Worm (Caenorhabditis elegans): Measurements from ENCODE around the gene osm-10.

Gene osm-10

ce11 chrIII:7258931-7259330 is 15.9 kb downstream of the osm-10 start, which contains the start of gene B0361.4:
Gene B0361.4, plus strand, starts transcription at chrIII:7258991.
- TF ChIP-seq dao-5 (tag; optimal IDR thresholded peaks at IDR 0.05) = no peak
- TF ChIP-seq W03F9.2 (tag; optimal IDR thresholded peaks at IDR 0.05) = no peak
- no peak for TF ChIP-seq him-1 (tag; optimal IDR thresholded peaks at IDR 0.05)

- no peak for TF ChIP-seq W03F9.2 (tag; optimal IDR thresholded peaks at IDR 0.05)
- no peak for TF ChIP-seq him-1 (tag; optimal IDR thresholded peaks at IDR 0.05)
- TF ChIP-seq dao-5 (tag; optimal IDR thresholded peaks at IDR 0.05) = no peak
Observed at ce11 chrIII:7262592-7262991, 19.5 kb downstream of the osm-10 start.

- TF ChIP-seq dao-5 (tag; optimal IDR thresholded peaks at IDR 0.05) (no peak), him-1 (tag; optimal IDR thresholded peaks at IDR 0.05) (no peak), W03F9.2 (tag; optimal IDR thresholded peaks at IDR 0.05) (no peak)
Observed at ce11 chrIII:7263028-7263427, 19.9 kb downstream of the osm-10 start.

- TF ChIP-seq W03F9.2 (tag; optimal IDR thresholded peaks at IDR 0.05) (no peak), him-1 (tag; optimal IDR thresholded peaks at IDR 0.05) (no peak), dao-5 (tag; optimal IDR thresholded peaks at IDR 0.05) (no peak)
Observed at ce11 chrIII:7271083-7271482, 28.0 kb downstream of the osm-10 start.

- TF ChIP-seq dao-5 (tag; optimal IDR thresholded peaks at IDR 0.05) (no peak), him-1 (tag; optimal IDR thresholded peaks at IDR 0.05) (no peak), W03F9.2 (tag; optimal IDR thresholded peaks at IDR 0.05) (no peak)
Observed at ce11 chrIII:7272088-7272487, 29.0 kb downstream of the osm-10 start.

- TF ChIP-seq him-1 (tag; optimal IDR thresholded peaks at IDR 0.05) = no peak
Observed at ce11 chrIII:7272828-7273227, 29.7 kb downstream of the osm-10 start.

- TF ChIP-seq dao-5 (tag; optimal IDR thresholded peaks at IDR 0.05) (no peak), W03F9.2 (tag; optimal IDR thresholded peaks at IDR 0.05) (no peak), him-1 (tag; optimal IDR thresholded peaks at IDR 0.05) (no peak)
Observed at ce11 chrIII:7273718-7274117, 30.6 kb downstream of the osm-10 start.

- TF ChIP-seq dao-5 (tag; optimal IDR thresholded peaks at IDR 0.05) (no peak), W03F9.2 (tag; optimal IDR thresholded peaks at IDR 0.05) (no peak), him-1 (tag; optimal IDR thresholded peaks at IDR 0.05) (no peak)
Observed at ce11 chrIII:7275296-7275695, 32.2 kb downstream of the osm-10 start, which contains the start of gene psd-1. Gene psd-1, minus strand, starts transcription at chrIII:7275396.

- TF ChIP-seq W03F9.2 (tag; optimal IDR thresholded peaks at IDR 0.05) (peak; percentile 28), him-1 (tag; optimal IDR thresholded peaks at IDR 0.05) (no peak), dao-5 (tag; optimal IDR thresholded peaks at IDR 0.05) (no peak)
Observed at ce11 chrIII:7277228-7277627, 34.1 kb downstream of the osm-10 start, which contains the start of the genes spot-1 and B0361.11. Gene spot-1, minus strand, starts transcription at chrIII:7277274. Gene B0361.11, plus strand, starts transcription at chrIII:7277599.

- TF ChIP-seq dao-5 (tag; optimal IDR thresholded peaks at IDR 0.05) = peak; percentile 42
- no peak for TF ChIP-seq him-1 (tag; optimal IDR thresholded peaks at IDR 0.05)
- TF ChIP-seq W03F9.2 (tag; optimal IDR thresholded peaks at IDR 0.05) = peak; percentile 74
Observed at ce11 chrIII:7278491-7278890, 35.4 kb downstream of the osm-10 start.

ce11 chrIII:7281179-7281578 is 38.1 kb downstream of the osm-10 start, which contains the start of gene B0361.3:
Gene B0361.3, plus strand, starts transcription at chrIII:7281462.
- TF ChIP-seq W03F9.2 (tag; optimal IDR thresholded peaks at IDR 0.05) (no peak), dao-5 (tag; optimal IDR thresholded peaks at IDR 0.05) (no peak), him-1 (tag; optimal IDR thresholded peaks at IDR 0.05) (no peak)

ce11 chrIII:7285783-7286182 is 42.7 kb downstream of the osm-10 start, which contains the start of gene pho-5:
Gene pho-5, minus strand, starts transcription at chrIII:7285883.
- TF ChIP-seq him-1 (tag; optimal IDR thresholded peaks at IDR 0.05) = no peak
- no peak for TF ChIP-seq dao-5 (tag; optimal IDR thresholded peaks at IDR 0.05)
- TF ChIP-seq W03F9.2 (tag; optimal IDR thresholded peaks at IDR 0.05) = no peak

- no peak for TF ChIP-seq him-1 (tag; optimal IDR thresholded peaks at IDR 0.05)
- TF ChIP-seq W03F9.2 (tag; optimal IDR thresholded peaks at IDR 0.05) = no peak
- TF ChIP-seq dao-5 (tag; optimal IDR thresholded peaks at IDR 0.05) = no peak
Observed at ce11 chrIII:7287503-7287902, 44.4 kb downstream of the osm-10 start, which contains the start of gene ykt-6. Gene ykt-6, minus strand, starts transcription at chrIII:7287603.

ce11 chrIII:7290462-7290861 is 47.4 kb downstream of the osm-10 start, which contains the start of gene algn-11:
Gene algn-11, minus strand, starts transcription at chrIII:7290562.
- TF ChIP-seq dao-5 (tag; optimal IDR thresholded peaks at IDR 0.05) = no peak
- no peak for TF ChIP-seq W03F9.2 (tag; optimal IDR thresholded peaks at IDR 0.05)
- no peak for TF ChIP-seq him-1 (tag; optimal IDR thresholded peaks at IDR 0.05)

ce11 chrIII:7291216-7291615 is 48.1 kb downstream of the osm-10 start:
- TF ChIP-seq dao-5 (tag; optimal IDR thresholded peaks at IDR 0.05) (no peak), him-1 (tag; optimal IDR thresholded peaks at IDR 0.05) (no peak), W03F9.2 (tag; optimal IDR thresholded peaks at IDR 0.05) (no peak)

Data from whole organism, L4/young adult.